Fruit fly (Drosophila melanogaster): ENCODE results near the gene Mco3.

dm6 chr3R:25880971-25881809, 16.1 kb upstream of the Mco3 start, which contains the start of gene Tsp96F:
- TF ChIP-seq cic (GFP tag; optimal IDR thresholded peaks at IDR 0.05), result no peak
- TF ChIP-seq CG12768 (GFP tag; optimal IDR thresholded peaks at IDR 0.05), result no peak
- TF ChIP-seq Clk (GFP tag; optimal IDR thresholded peaks at IDR 0.05), result no peak
- TF ChIP-seq CG7101 (tag; optimal IDR thresholded peaks at IDR 0.05), result no peak
- no peak for TF ChIP-seq tj (GFP tag; optimal IDR thresholded peaks at IDR 0.05)
- TF ChIP-seq bab1 (GFP tag; optimal IDR thresholded peaks at IDR 0.05), result peak; percentile 0
- no peak for TF ChIP-seq CG5204 (GFP tag; optimal IDR thresholded peaks at IDR 0.05)
- no peak for TF ChIP-seq kay (GFP tag; ENCODE audit: borderline replicate concordance)
- no peak for TF ChIP-seq CG33017 (tag; optimal IDR thresholded peaks at IDR 0.05)
